Fruit fly (Drosophila melanogaster) whole organism, pupa: ENCODE data around the gene CG43093.

Source experiments
- CG10348 ChIP-seq: fragments of 200-800 bp; sonication (Bioruptor generic); IDR thresholded peaks from 2 replicates; pipeline ENCODE4 v1.3.6; 2022; ENCODE audit warnings: missing biosample characterization, missing genetic modification characterization
- CG12605 ChIP-seq: fragments of 200-800 bp; sonication (Bioruptor generic); IDR thresholded peaks from 2 replicates; pipeline ENCODE4 v1.3.6; 2022; ENCODE audit warnings: missing biosample characterization, missing genetic modification characterization
- CG13204 ChIP-seq: fragments of 200-800 bp; sonication (Bioruptor generic); optimal IDR thresholded peaks from 2 replicates; lab custom pipeline; 2018; ENCODE audit warnings: missing biosample characterization, mild to moderate bottlenecking, missing genetic modification characterization, moderate library complexity
- CG14655 ChIP-seq: fragments of 200-800 bp; sonication (Bioruptor generic); optimal IDR thresholded peaks from 3 replicates; lab custom pipeline; 2017; ENCODE audit warnings: mild to moderate bottlenecking, missing biosample characterization, missing genetic modification reagents, missing genetic modification characterization
- CG15710 ChIP-seq: fragments of 200-800 bp; sonication (Bioruptor generic); optimal IDR thresholded peaks from 2 replicates; lab custom pipeline; 2018; ENCODE audit warnings: missing biosample characterization, mild to moderate bottlenecking, missing genetic modification characterization, moderate library complexity
- CG17806 ChIP-seq: fragments of 200-800 bp; sonication (Bioruptor generic); optimal IDR thresholded peaks from 2 replicates; lab custom pipeline; 2018; ENCODE audit warnings: missing biosample characterization, mild to moderate bottlenecking, missing genetic modification characterization, moderate library complexity
- CG32121 ChIP-seq: fragments of 200-800 bp; sonication (Bioruptor generic); IDR thresholded peaks from 2 replicates; pipeline ENCODE4 v1.3.6; 2022; ENCODE audit warnings: missing biosample characterization, missing genetic modification characterization
- CG34367 ChIP-seq: fragments of 200-800 bp; sonication (Bioruptor generic); optimal IDR thresholded peaks from 2 replicates; lab custom pipeline; 2018; ENCODE audit warnings: missing biosample characterization, mild to moderate bottlenecking, missing genetic modification characterization
- CG4496 ChIP-seq: fragments of 200-800 bp; sonication (Bioruptor generic); IDR thresholded peaks from 3 replicates; pipeline ENCODE4 v1.3.6; 2022; ENCODE audit warnings: missing biosample characterization, missing genetic modification characterization
- CG8159 ChIP-seq: fragments of 200-800 bp; sonication (Bioruptor generic); optimal IDR thresholded peaks from 3 replicates; lab custom pipeline; 2018; ENCODE audit warnings: missing biosample characterization, mild to moderate bottlenecking, missing genetic modification characterization, moderate library complexity
- CG8301 ChIP-seq: fragments of 200-800 bp; sonication (Bioruptor generic); optimal IDR thresholded peaks from 2 replicates; lab custom pipeline; 2018; ENCODE audit warnings: missing biosample characterization, mild to moderate bottlenecking, missing genetic modification characterization
- CG9948 ChIP-seq: fragments of 200-800 bp; sonication (Bioruptor generic); optimal IDR thresholded peaks from 2 replicates; lab custom pipeline; 2018; ENCODE audit warnings: missing biosample characterization, mild to moderate bottlenecking, missing genetic modification characterization, moderate library complexity
- D1 ChIP-seq: fragments of 200-800 bp; sonication (Bioruptor generic); optimal IDR thresholded peaks from 2 replicates; lab custom pipeline; 2018; ENCODE audit warnings: missing biosample characterization, mild to moderate bottlenecking, missing genetic modification characterization, moderate library complexity
- EcR ChIP-seq: fragments of 200-800 bp; sonication (Bioruptor generic); optimal IDR thresholded peaks from 3 replicates; lab custom pipeline; 2019; ENCODE audit warnings: missing biosample characterization, missing genetic modification characterization, mild to moderate bottlenecking, moderate library complexity, missing genetic modification reagents
- Ets98B ChIP-seq: fragments of 200-800 bp; sonication (Bioruptor generic); IDR thresholded peaks from 2 replicates; pipeline ENCODE4 v1.3.6; 2022; ENCODE audit warnings: missing biosample characterization, missing genetic modification characterization
- Pif1A ChIP-seq: fragments of 200-800 bp; sonication (Bioruptor generic); optimal IDR thresholded peaks from 3 replicates; lab custom pipeline; 2016; ENCODE audit warnings: missing biosample characterization, missing genetic modification characterization
- Pif1B ChIP-seq: fragments of 200-800 bp; sonication (Bioruptor generic); optimal IDR thresholded peaks from 3 replicates; lab custom pipeline; 2016; ENCODE audit warnings: missing biosample characterization, missing genetic modification characterization
- Snoo ChIP-seq: fragments of 200-800 bp; sonication (Bioruptor generic); optimal IDR thresholded peaks from 3 replicates; lab custom pipeline; 2017; ENCODE audit warnings: missing biosample characterization, mild to moderate bottlenecking, missing genetic modification characterization, inconsistent platforms
- fd96Ca ChIP-seq: fragments of 200-800 bp; sonication (Bioruptor generic); IDR thresholded peaks from 3 replicates; pipeline ENCODE4 v1.3.6; 2022; ENCODE audit warnings: missing biosample characterization, missing genetic modification characterization
- gl ChIP-seq: fragments of 200-800 bp; sonication (Bioruptor generic); optimal IDR thresholded peaks from 2 replicates; lab custom pipeline; 2018; ENCODE audit warnings: missing biosample characterization, mild to moderate bottlenecking, missing genetic modification characterization
- rn ChIP-seq: fragments of 200-800 bp; sonication (Bioruptor generic); IDR thresholded peaks from 2 replicates; pipeline ENCODE4 v1.3.6; 2022; ENCODE audit warnings: missing biosample characterization, missing genetic modification characterization

The CG43093 gene

dm6 chr3R:22727857-22728256, 42.2 kb downstream of the CG43093 start:
- TF ChIP-seq CG10348 (no peak), Pif1A (GFP tag; lab: Kevin White, UChicago) (no peak), fd96Ca (GFP tag; lab: Robert Waterston, UW) (no peak), Pif1B (GFP tag; lab: Kevin White, UChicago) (no peak), CG34367 (tag; lab: Kevin White, UChicago) (peak; percentile 31), CG4496 (peak; percentile 80), CG12605 (peak; percentile 55; the same call in 1 of the 2 replicates), Ets98B (peak; percentile 70), CG32121 (GFP tag; lab: Robert Waterston, UW) (peak; percentile 51; the same call in 1 of the 2 replicates), CG17806 (tag; lab: Kevin White, UChicago) (peak; percentile 27), CG14655 (GFP tag; lab: Kevin White, UChicago) (no peak), rn (GFP tag; lab: Robert Waterston, UW) (0 out of 2 replicates have a peak, but pooled peaks have one; percentile 6), CG8159 (tag; lab: Kevin White, UChicago) (no peak), EcR (GFP tag; lab: Kevin White, UChicago) (no peak), Snoo (tag; lab: Kevin White, UChicago) (no peak), gl (tag; lab: Kevin White, UChicago) (no peak), CG15710 (no peak), CG8301 (tag; lab: Kevin White, UChicago) (peak; percentile 64), CG9948 (tag; lab: Kevin White, UChicago) (peak; percentile 53), CG13204 (GFP tag; lab: Kevin White, UChicago) (no peak), D1 (tag; lab: Kevin White, UChicago) (no peak)

dm6 chr3R:22727456-22727833, 42.7 kb downstream of the CG43093 start:
- TF ChIP-seq Snoo (tag; lab: Kevin White, UChicago) = no peak
- no peak for TF ChIP-seq CG4496
- TF ChIP-seq CG13204 (GFP tag; lab: Kevin White, UChicago) = no peak
- no peak for TF ChIP-seq CG8301 (tag; lab: Kevin White, UChicago)
- no peak for TF ChIP-seq gl (tag; lab: Kevin White, UChicago)
- no peak for TF ChIP-seq CG8159 (tag; lab: Kevin White, UChicago)

dm6 chr3R:22726771-22727455, 43.2 kb downstream of the CG43093 start, which contains the start of gene CG45049:
Gene CG45049 (plus strand): TSS chr3R:22726967.
- no peak for TF ChIP-seq CG8159 (tag; lab: Kevin White, UChicago)
- no peak for TF ChIP-seq CG13204 (GFP tag; lab: Kevin White, UChicago)
- no peak for TF ChIP-seq CG14655 (GFP tag; lab: Kevin White, UChicago)
- no peak for TF ChIP-seq CG4496
- TF ChIP-seq CG17806 (tag; lab: Kevin White, UChicago) = no peak
- TF ChIP-seq Snoo (tag; lab: Kevin White, UChicago) = no peak
- TF ChIP-seq EcR (GFP tag; lab: Kevin White, UChicago) = no peak
- no peak for TF ChIP-seq CG15710
- TF ChIP-seq Pif1A (GFP tag; lab: Kevin White, UChicago) = no peak
- TF ChIP-seq fd96Ca (GFP tag; lab: Robert Waterston, UW) = no peak
- TF ChIP-seq gl (tag; lab: Kevin White, UChicago) = no peak
- no peak for TF ChIP-seq CG12605
- no peak for TF ChIP-seq Ets98B
- TF ChIP-seq Pif1B (GFP tag; lab: Kevin White, UChicago) = no peak
- no peak for TF ChIP-seq CG10348
- no peak for TF ChIP-seq CG9948 (tag; lab: Kevin White, UChicago)
- no peak for TF ChIP-seq D1 (tag; lab: Kevin White, UChicago)
- TF ChIP-seq rn (GFP tag; lab: Robert Waterston, UW) = no peak

dm6 chr3R:22726031-22726770, 43.9 kb downstream of the CG43093 start, which contains the start of gene RNF220:
Gene RNF220 (minus strand): TSS chr3R:22726414.
- TF ChIP-seq Pif1B (GFP tag; lab: Kevin White, UChicago) = no peak
- TF ChIP-seq CG17806 (tag; lab: Kevin White, UChicago) = no peak
- no peak for TF ChIP-seq Pif1A (GFP tag; lab: Kevin White, UChicago)
- peak; percentile 25 for TF ChIP-seq CG8159 (tag; lab: Kevin White, UChicago)
- TF ChIP-seq CG10348 = no peak
- TF ChIP-seq CG9948 (tag; lab: Kevin White, UChicago) = no peak
- no peak for TF ChIP-seq EcR (GFP tag; lab: Kevin White, UChicago)
- 0 out of 3 replicates have a peak, but pooled peaks have one; percentile 29 for TF ChIP-seq CG4496
- TF ChIP-seq gl (tag; lab: Kevin White, UChicago) = no peak
- no peak for TF ChIP-seq CG12605
- TF ChIP-seq CG15710 = peak; percentile 2
- TF ChIP-seq CG13204 (GFP tag; lab: Kevin White, UChicago) = no peak
- TF ChIP-seq Ets98B = no peak
- no peak for TF ChIP-seq CG8301 (tag; lab: Kevin White, UChicago)
- peak; percentile 41 for TF ChIP-seq CG14655 (GFP tag; lab: Kevin White, UChicago)
- no peak for TF ChIP-seq rn (GFP tag; lab: Robert Waterston, UW)
- no peak for TF ChIP-seq fd96Ca (GFP tag; lab: Robert Waterston, UW)
- no peak for TF ChIP-seq CG34367 (tag; lab: Kevin White, UChicago)
- TF ChIP-seq CG32121 (GFP tag; lab: Robert Waterston, UW) = no peak; the same call in 1 of the 2 replicates
- TF ChIP-seq Snoo (tag; lab: Kevin White, UChicago) = peak; percentile 1
- no peak for TF ChIP-seq D1 (tag; lab: Kevin White, UChicago)
